Fruit fly (Drosophila melanogaster): ENCODE measurements around the gene CG9784.

The CG9784 gene

DNA sequence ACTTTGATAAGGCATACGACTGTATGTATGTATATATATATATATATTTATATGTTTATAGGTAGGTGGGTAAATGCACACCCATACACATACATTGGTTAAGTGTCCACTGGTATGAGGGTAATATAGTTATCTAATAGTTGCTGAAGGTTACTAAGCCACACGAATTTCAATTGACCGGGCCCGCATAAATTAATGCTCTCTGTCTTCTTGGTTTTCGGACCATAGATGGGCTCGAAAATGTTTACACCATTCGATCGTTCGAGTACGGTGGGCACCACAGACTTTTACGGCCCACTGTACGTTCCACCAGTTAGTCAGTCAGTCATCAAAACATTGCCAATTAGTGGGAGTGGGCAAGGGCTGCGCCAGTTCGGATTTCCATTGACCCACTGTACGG, 3.6 kb downstream of the CG9784 start (continued):
- TF ChIP-seq CG9817 (tag; optimal IDR thresholded peaks at IDR 0.05) (no peak), CG10565 (GFP tag; optimal IDR thresholded peaks at IDR 0.05) (no peak), btn (GFP tag; optimal IDR thresholded peaks at IDR 0.05) (no peak), CG12236 (GFP tag; optimal IDR thresholded peaks at IDR 0.05) (no peak), Med (GFP tag) (peak; percentile 27), Doc2 (GFP tag; IDR thresholded peaks at IDR 0.05) (no peak), CG32532 (GFP tag; IDR thresholded peaks at IDR 0.05) (peak; percentile 23; the same call in 1 of the 2 replicates), pho (GFP tag; optimal IDR thresholded peaks at IDR 0.05) (no peak), E2f1 (GFP tag; IDR thresholded peaks at IDR 0.05) (no peak), Hand (GFP tag; optimal IDR thresholded peaks at IDR 0.05) (no peak), CG34224 (GFP tag; IDR thresholded peaks at IDR 0.05; ENCODE audit: partially characterized antibody) (no peak), CG3838 (GFP tag; optimal IDR thresholded peaks at IDR 0.05) (no peak), sug (tag; optimal IDR thresholded peaks at IDR 0.05) (peak; percentile 24), CG1647 (GFP tag; optimal IDR thresholded peaks at IDR 0.05) (no peak), zfh1 (GFP tag; IDR thresholded peaks at IDR 0.05) (no peak), Vsx1 (GFP tag; optimal IDR thresholded peaks at IDR 0.05) (no peak), chinmo (GFP tag; IDR thresholded peaks at IDR 0.05; ENCODE audit: partially characterized antibody) (0 out of 4 replicates have a peak, but pooled peaks have one; percentile 38), cad (GFP tag; optimal IDR thresholded peaks at IDR 0.05) (no peak), stc (GFP tag; IDR thresholded peaks at IDR 0.05) (no peak), CG1233 (GFP tag; optimal IDR thresholded peaks at IDR 0.05) (no peak), Oaz (GFP tag; IDR thresholded peaks at IDR 0.05) (no peak), oc (tag; optimal IDR thresholded peaks at IDR 0.05) (no peak)

- TF ChIP-seq CG6791 (GFP tag; IDR thresholded peaks at IDR 0.05; ENCODE audit: partially characterized antibody) (peak; percentile 88; the same call in 2 of the 3 replicates), HLH4C (GFP tag; IDR thresholded peaks at IDR 0.05; ENCODE audit: partially characterized antibody) (peak; percentile 98), CG32532 (GFP tag; IDR thresholded peaks at IDR 0.05) (no peak), BEAF-32 (GFP tag; optimal IDR thresholded peaks at IDR 0.05) (peak; percentile 85), unc-4 (GFP tag; IDR thresholded peaks at IDR 0.05; ENCODE audit: partially characterized antibody) (peak; percentile 89), CG12769 (tag; optimal IDR thresholded peaks at IDR 0.05) (no peak), stwl (tag; optimal IDR thresholded peaks at IDR 0.05) (peak; percentile 78), CG4617 (GFP tag; optimal IDR thresholded peaks at IDR 0.05; ENCODE audit: borderline replicate concordance) (peak; percentile 23), hb (GFP tag; IDR thresholded peaks at IDR 0.05; ENCODE audit: partially characterized antibody) (peak; percentile 95), hbn (GFP tag; IDR thresholded peaks at IDR 0.05; ENCODE audit: partially characterized antibody) (peak; percentile 88), E2f2 (GFP tag; IDR thresholded peaks at IDR 0.05) (peak; percentile 29; the same call in 1 of the 2 replicates), so (GFP tag; IDR thresholded peaks at IDR 0.05) (no peak), CG4360 (GFP tag; IDR thresholded peaks at IDR 0.05) (peak; percentile 70), Bgb (GFP tag; IDR thresholded peaks at IDR 0.05; ENCODE audit: partially characterized antibody) (peak; percentile 88), CG17361 (GFP tag; IDR thresholded peaks at IDR 0.05) (peak; percentile 27; the same call in 1 of the 3 replicates), tin (GFP tag; optimal IDR thresholded peaks at IDR 0.05) (no peak), nmo (GFP tag; optimal IDR thresholded peaks at IDR 0.05) (peak; percentile 16), CG2712 (tag; optimal IDR thresholded peaks at IDR 0.05) (peak; percentile 26), CG12659 (GFP tag; optimal IDR thresholded peaks at IDR 0.05) (peak; percentile 44), sug (tag; optimal IDR thresholded peaks at IDR 0.05) (peak; percentile 27), HLH54F (GFP tag; optimal IDR thresholded peaks at IDR 0.05) (no peak), Pdp1 (GFP tag; optimal IDR thresholded peaks at IDR 0.05) (peak in 1 of 2 experiments; percentile 14), Doc3 (GFP tag; IDR thresholded peaks at IDR 0.05; ENCODE audit: partially characterized antibody) (peak; percentile 88), ato (GFP tag; IDR thresholded peaks at IDR 0.05; ENCODE audit: partially characterized antibody) (peak; percentile 87), CG18262 (tag; optimal IDR thresholded peaks at IDR 0.05) (peak; percentile 24), Dref (GFP tag; IDR thresholded peaks at IDR 0.05) (peak; percentile 78), CG1792 (GFP tag; optimal IDR thresholded peaks at IDR 0.05) (no peak), CG11560 (tag; IDR thresholded peaks at IDR 0.05) (peak; percentile 97), zen2 (GFP tag; IDR thresholded peaks at IDR 0.05; ENCODE audit: partially characterized antibody) (peak; percentile 89)
Measured at dm6 chrX:16593418-16593817, 5.6 kb downstream of the CG9784 start, which contains the start of the genes SMC3 and Ubc7. Gene SMC3, minus strand, starts transcription at chrX:16593439. Gene Ubc7, plus strand, starts transcription at chrX:16593677.
